Fruit fly (Drosophila melanogaster) whole organism, prepupa: ENCODE results near the gene Npc2h.

ENCODE experiments used
- Blimp-1 ChIP-seq: fragments of 200-800 bp; sonication (Bioruptor generic); optimal IDR thresholded peaks from 3 replicates; lab custom pipeline; 2017; ENCODE audit warnings: missing biosample characterization, missing genetic modification characterization, mild to moderate bottlenecking, moderate library complexity, missing genetic modification reagents
- CG10669 ChIP-seq: fragments of 200-800 bp; sonication (Bioruptor generic); optimal IDR thresholded peaks from 3 replicates; lab custom pipeline; 2018; ENCODE audit warnings: missing biosample characterization, mild to moderate bottlenecking, missing genetic modification characterization, moderate library complexity
- CG15336 ChIP-seq: fragments of 200-800 bp; sonication (Bioruptor generic); IDR thresholded peaks from 2 replicates; pipeline ENCODE4 v1.3.6; 2022; ENCODE audit warnings: missing biosample characterization, missing genetic modification characterization
- CG31627 ChIP-seq: fragments of 200-800 bp; sonication (Bioruptor generic); optimal IDR thresholded peaks from 3 replicates; lab custom pipeline; 2016; ENCODE audit warnings: missing biosample characterization, missing genetic modification characterization
- CG32006 ChIP-seq: fragments of 200-800 bp; sonication (Bioruptor generic); optimal IDR thresholded peaks from 3 replicates; lab custom pipeline; 2017; ENCODE audit warnings: missing biosample characterization, mild to moderate bottlenecking, missing genetic modification characterization
- CG3919 ChIP-seq: fragments of 200-800 bp; sonication (Bioruptor generic); optimal IDR thresholded peaks from 3 replicates; lab custom pipeline; 2016; ENCODE audit warnings: missing biosample characterization, missing genetic modification characterization
- CG6163 ChIP-seq: fragments of 200-800 bp; sonication (Bioruptor generic); IDR thresholded peaks from 3 replicates; pipeline ENCODE4 v1.3.6; 2022; ENCODE audit warnings: missing biosample characterization, missing genetic modification characterization
- CG6276 ChIP-seq: fragments of 200-800 bp; sonication (Bioruptor generic); optimal IDR thresholded peaks from 2 replicates; lab custom pipeline; 2017; ENCODE audit warnings: missing biosample characterization, mild to moderate bottlenecking, missing genetic modification characterization
- CG6792 ChIP-seq: fragments of 200-800 bp; sonication (Bioruptor generic); optimal IDR thresholded peaks from 3 replicates; lab custom pipeline; 2016; ENCODE audit warnings: missing biosample characterization, missing genetic modification characterization
- CG6808 ChIP-seq: fragments of 200-800 bp; sonication (Bioruptor generic); optimal IDR thresholded peaks from 3 replicates; lab custom pipeline; 2017; ENCODE audit warnings: missing biosample characterization, missing genetic modification characterization, mild to moderate bottlenecking, moderate library complexity, missing genetic modification reagents
- CG8319 ChIP-seq: fragments of 200-800 bp; sonication (Bioruptor generic); optimal IDR thresholded peaks from 3 replicates; lab custom pipeline; 2016; ENCODE audit warnings: missing biosample characterization, missing genetic modification characterization
- CG8632 ChIP-seq: fragments of 200-800 bp; sonication (Bioruptor generic); optimal IDR thresholded peaks from 3 replicates; lab custom pipeline; 2016; ENCODE audit warnings: missing biosample characterization, missing genetic modification characterization
- CG9139 ChIP-seq: fragments of 200-800 bp; sonication (Bioruptor generic); optimal IDR thresholded peaks from 3 replicates; lab custom pipeline; 2017; ENCODE audit warnings: missing biosample characterization, mild to moderate bottlenecking, missing genetic modification characterization
- Eip75B ChIP-seq: fragments of 200-800 bp; sonication (Bioruptor generic); optimal IDR thresholded peaks from 3 replicates; lab custom pipeline; 2016; ENCODE audit warnings: missing biosample characterization, missing genetic modification characterization
- Eip93F ChIP-seq: fragments of 200-800 bp; sonication (Bioruptor generic); optimal IDR thresholded peaks from 2 replicates; lab custom pipeline; 2016; ENCODE audit warnings: missing biosample characterization, mild to moderate bottlenecking, missing genetic modification characterization
- Ets21C ChIP-seq: fragments of 200-800 bp; sonication (Bioruptor generic); optimal IDR thresholded peaks from 3 replicates; lab custom pipeline; 2016; ENCODE audit warnings: missing biosample characterization, missing genetic modification characterization
- Ets96B ChIP-seq: fragments of 200-800 bp; optimal IDR thresholded peaks from 2 replicates; lab custom pipeline; 2019; ENCODE audit warnings: missing biosample characterization, mild to moderate bottlenecking, missing genetic modification characterization, moderate library complexity
- Gug ChIP-seq: fragments of 200-800 bp; sonication (Bioruptor generic); IDR thresholded peaks from 2 replicates; pipeline ENCODE4 v1.3.6; 2022; ENCODE audit warnings: missing biosample characterization, missing genetic modification characterization
- Hr38 ChIP-seq: sonication (Bioruptor generic); optimal IDR thresholded peaks from 2 replicates; lab custom pipeline; 2016; ENCODE audit warnings: missing biosample characterization, missing genetic modification characterization
- Hr39 ChIP-seq: fragments of 200-800 bp; sonication (Bioruptor generic); optimal IDR thresholded peaks from 2 replicates; lab custom pipeline; 2016; ENCODE audit warnings: missing biosample characterization, missing genetic modification characterization
- Lpt ChIP-seq: fragments of 200-800 bp; sonication (Bioruptor generic); optimal IDR thresholded peaks from 3 replicates; lab custom pipeline; 2016; ENCODE audit warnings: missing biosample characterization, missing genetic modification characterization
- OdsH ChIP-seq: fragments of 200-800 bp; sonication (Bioruptor generic); optimal IDR thresholded peaks from 3 replicates; lab custom pipeline; 2016; ENCODE audit warnings: missing biosample characterization, missing genetic modification characterization
- Smox ChIP-seq: fragments of 200-800 bp; sonication (Bioruptor generic); optimal IDR thresholded peaks from 3 replicates; lab custom pipeline; 2016; ENCODE audit warnings: missing biosample characterization, missing genetic modification characterization
- Sox102F ChIP-seq: fragments of 200-800 bp; sonication (Bioruptor generic); optimal IDR thresholded peaks from 2 replicates; lab custom pipeline; 2016; ENCODE audit warnings: missing biosample characterization, mild to moderate bottlenecking, missing genetic modification characterization
- Sox14 ChIP-seq: fragments of 200-800 bp; sonication (Bioruptor generic); optimal IDR thresholded peaks from 3 replicates; lab custom pipeline; 2016; ENCODE audit warnings: missing biosample characterization, missing genetic modification characterization
- Sox15 ChIP-seq: fragments of 200-800 bp; sonication (Bioruptor generic); optimal IDR thresholded peaks from 3 replicates; lab custom pipeline; 2016; ENCODE audit warnings: missing biosample characterization, missing genetic modification characterization
- dac ChIP-seq: fragments of 200-800 bp; sonication (Bioruptor generic); optimal IDR thresholded peaks from 2 replicates; lab custom pipeline; 2017; ENCODE audit warnings: missing biosample characterization, mild to moderate bottlenecking, missing genetic modification characterization
- dsx ChIP-seq: fragments of 200-800 bp; optimal IDR thresholded peaks from 3 replicates; lab custom pipeline; 2019; ENCODE audit warnings: missing biosample characterization, mild to moderate bottlenecking, missing genetic modification characterization, moderate library complexity; ENCODE audit not compliant: poor library complexity, severe bottlenecking
- eg ChIP-seq: fragments of 200-800 bp; sonication (Bioruptor generic); IDR thresholded peaks from 3 replicates; pipeline ENCODE4 v1.3.6; 2022; ENCODE audit warnings: missing biosample characterization, missing genetic modification characterization
- esn ChIP-seq: fragments of 200-800 bp; sonication (Bioruptor generic); optimal IDR thresholded peaks from 2 replicates; lab custom pipeline; 2016; ENCODE audit warnings: missing biosample characterization, mild to moderate bottlenecking, missing genetic modification characterization, moderate library complexity
- fd59A ChIP-seq: fragments of 200-800 bp; sonication (Bioruptor generic); optimal IDR thresholded peaks from 2 replicates; lab custom pipeline; 2017; ENCODE audit warnings: missing biosample characterization, mild to moderate bottlenecking, missing genetic modification characterization, missing genetic modification reagents
- fkh ChIP-seq: fragments of 200-800 bp; sonication (Bioruptor generic); optimal IDR thresholded peaks from 3 replicates; lab custom pipeline; 2017; ENCODE audit warnings: missing biosample characterization, mild to moderate bottlenecking, missing genetic modification characterization, moderate library complexity
- net ChIP-seq: fragments of 200-800 bp; sonication (Bioruptor generic); optimal IDR thresholded peaks from 3 replicates; lab custom pipeline; 2016; ENCODE audit warnings: missing biosample characterization, missing genetic modification characterization
- pdm3 ChIP-seq: fragments of 200-800 bp; sonication (Bioruptor generic); optimal IDR thresholded peaks from 3 replicates; lab custom pipeline; 2016; ENCODE audit warnings: missing biosample characterization, missing genetic modification characterization
- salr ChIP-seq, 2 experiments: fragments of 200-800 bp; sonication (Bioruptor generic); optimal IDR thresholded peaks; 3 replicates each; lab custom pipeline; 2016 to 2018; ENCODE audit warnings: missing biosample characterization in 2 of 2, missing genetic modification characterization in 2 of 2, mild to moderate bottlenecking in 1 of 2
- spab ChIP-seq: fragments of 200-800 bp; sonication (Bioruptor generic); optimal IDR thresholded peaks from 2 replicates; lab custom pipeline; 2017; ENCODE audit warnings: missing biosample characterization, mild to moderate bottlenecking, missing genetic modification characterization, missing genetic modification reagents
- ss ChIP-seq, 2 experiments: fragments of 200-800 bp; sonication (Bioruptor generic); optimal IDR thresholded peaks; 2 replicates in 1 of 2; 3 replicates in 1 of 2; lab custom pipeline; 2017 to 2018; ENCODE audit warnings: mild to moderate bottlenecking in 2 of 2, missing biosample characterization in 2 of 2, missing genetic modification characterization in 2 of 2, moderate library complexity in 1 of 2
- svp ChIP-seq: fragments of 200-800 bp; sonication (Bioruptor generic); peaks from one replicate; lab custom pipeline; 2016; ENCODE audit warnings: missing biosample characterization, missing genetic modification characterization
- topi ChIP-seq: fragments of 200-800 bp; sonication (Bioruptor generic); optimal IDR thresholded peaks from 3 replicates; lab custom pipeline; 2016; ENCODE audit warnings: missing biosample characterization, missing genetic modification characterization
- vri ChIP-seq: fragments of 200-800 bp; sonication (Bioruptor generic); optimal IDR thresholded peaks from 3 replicates; lab custom pipeline; 2016; ENCODE audit warnings: missing biosample characterization, mild to moderate bottlenecking, missing genetic modification characterization

Gene Npc2h

DNA sequence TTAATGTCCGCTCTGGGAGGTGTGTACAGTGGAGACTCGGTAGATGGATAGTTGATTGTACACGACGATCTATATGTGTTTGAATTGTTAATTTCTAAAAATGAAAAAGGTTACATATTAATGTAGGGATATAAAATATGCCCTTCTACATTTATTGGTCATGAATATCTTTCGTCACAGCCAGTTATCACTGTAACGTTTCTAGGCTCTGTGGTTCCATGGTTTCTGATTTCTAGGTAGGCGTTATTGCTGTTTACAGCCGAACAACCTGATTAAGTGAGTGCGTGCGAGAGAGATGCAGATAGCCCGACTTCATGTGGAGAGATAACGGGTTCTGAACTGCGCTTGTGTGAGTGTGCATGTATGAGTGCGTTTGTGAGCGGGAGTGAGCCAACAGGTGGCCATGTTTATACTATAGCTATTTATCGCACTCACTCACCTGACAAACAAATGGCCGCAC lies 35.6 kb upstream of the Npc2h start (continued):
- TF ChIP-seq salr (GFP tag; optimal IDR thresholded peaks at IDR 0.05; lab: Kevin White, UChicago) (peak; percentile 88 to 90), ss (GFP tag; optimal IDR thresholded peaks at IDR 0.05; lab: Kevin White, UChicago) (peak; percentile 89 to 95), Sox14 (GFP tag; lab: Kevin White, UChicago) (peak; percentile 97), CG6792 (GFP tag; lab: Kevin White, UChicago) (peak; percentile 92), OdsH (GFP tag; lab: Kevin White, UChicago) (peak; percentile 95), Lpt (peak; percentile 91), Ets96B (peak; percentile 95), CG8632 (GFP tag; lab: Kevin White, UChicago) (peak; percentile 83)

DNA sequence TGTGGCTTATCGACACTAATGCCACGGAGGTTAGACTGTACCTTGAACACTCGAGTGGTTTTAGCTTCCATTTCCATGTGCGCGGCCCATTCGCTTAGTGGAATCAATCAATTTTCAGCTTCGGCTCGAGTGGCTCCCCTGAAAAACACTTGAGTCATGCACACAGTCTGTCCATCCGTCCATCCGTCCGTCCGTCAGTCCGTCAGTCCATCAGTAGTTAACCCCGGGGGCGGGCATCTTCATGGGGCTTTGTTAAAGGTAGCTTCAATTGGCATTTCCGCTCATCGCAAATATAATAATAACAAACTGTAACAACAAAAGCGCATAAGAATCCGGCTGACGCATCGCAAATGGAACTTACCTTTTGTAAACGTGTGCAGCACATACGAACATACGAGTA lies 35.0 kb upstream of the Npc2h start:
- TF ChIP-seq Ets21C (GFP tag; lab: Kevin White, UChicago) = no peak
- no peak for TF ChIP-seq dsx (GFP tag; lab: Kevin White, UChicago)
- TF ChIP-seq vri (GFP tag; lab: Kevin White, UChicago) = no peak
- TF ChIP-seq Sox102F (GFP tag; lab: Kevin White, UChicago) = no peak
- no peak for TF ChIP-seq Sox15 (GFP tag; lab: Kevin White, UChicago)
- no peak for TF ChIP-seq Blimp-1 (GFP tag; lab: Kevin White, UChicago)
- no peak for TF ChIP-seq net (GFP tag; lab: Kevin White, UChicago)
- TF ChIP-seq pdm3 (GFP tag; lab: Kevin White, UChicago) = no peak
- TF ChIP-seq OdsH (GFP tag; lab: Kevin White, UChicago) = no peak
- TF ChIP-seq dac (GFP tag; lab: Kevin White, UChicago) = no peak
- TF ChIP-seq Eip93F (GFP tag; lab: Kevin White, UChicago) = no peak
- no peak for TF ChIP-seq CG8319
- TF ChIP-seq Gug = no peak
- TF ChIP-seq fd59A (GFP tag; lab: Kevin White, UChicago) = no peak
- TF ChIP-seq Hr38 (GFP tag; lab: Kevin White, UChicago) = no peak
- TF ChIP-seq CG32006 (GFP tag; lab: Kevin White, UChicago) = no peak
- no peak for TF ChIP-seq CG6276 (GFP tag; lab: Kevin White, UChicago)

DNA sequence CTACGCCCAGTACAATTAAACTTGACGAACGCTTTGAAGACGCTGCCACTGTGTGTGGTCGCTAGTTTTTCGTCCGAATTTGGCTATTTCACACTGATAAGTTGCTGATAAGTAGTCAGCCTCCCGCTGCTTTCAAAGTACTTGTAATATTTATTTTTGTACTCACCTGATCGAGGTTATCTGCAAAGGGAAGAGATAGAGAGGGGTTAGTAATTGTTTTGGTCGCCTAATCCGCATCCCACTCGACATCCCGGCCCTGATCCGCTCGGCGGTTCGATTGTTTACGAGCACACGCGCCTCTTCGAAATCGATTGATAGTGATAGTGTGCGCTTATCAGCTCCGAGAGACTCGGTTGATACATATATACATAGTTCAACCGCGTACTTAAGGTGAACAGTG lies 34.4 kb upstream of the Npc2h start:
- TF ChIP-seq fkh (GFP tag; lab: Kevin White, UChicago) = no peak
- no peak for TF ChIP-seq esn (GFP tag; lab: Kevin White, UChicago)
- no peak for TF ChIP-seq svp (GFP tag; lab: Kevin White, UChicago)
- TF ChIP-seq vri (GFP tag; lab: Kevin White, UChicago) = no peak
- no peak for TF ChIP-seq Sox15 (GFP tag; lab: Kevin White, UChicago)
- TF ChIP-seq CG31627 = no peak
- TF ChIP-seq CG15336 (GFP tag; lab: Robert Waterston, UW) = no peak

DNA sequence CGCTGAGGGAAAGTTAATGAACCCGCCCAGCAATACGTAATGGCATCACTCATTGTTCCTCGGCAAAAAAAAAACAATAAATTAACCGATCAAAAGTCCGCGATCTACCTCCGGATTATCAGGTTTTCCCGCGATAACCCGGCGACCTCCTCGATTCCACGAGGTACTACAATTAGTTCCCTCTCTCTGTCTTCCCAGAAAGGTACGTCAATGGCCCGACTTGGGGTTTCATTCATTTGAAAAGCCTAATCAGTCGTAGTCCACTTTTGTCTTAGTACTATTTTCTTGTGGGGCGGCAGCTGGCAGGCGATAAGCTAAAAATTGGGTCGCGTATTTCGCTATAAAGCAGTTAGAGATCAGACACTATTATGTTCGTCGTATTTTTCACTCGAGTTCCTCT lies 33.2 kb upstream of the Npc2h start:
- no peak for TF ChIP-seq CG8632 (GFP tag; lab: Kevin White, UChicago)
- no peak for TF ChIP-seq CG6163
- TF ChIP-seq svp (GFP tag; lab: Kevin White, UChicago) = peak; percentile 97
- TF ChIP-seq Sox15 (GFP tag; lab: Kevin White, UChicago) = no peak

dm6 chr3R:30775933-30776332 lies 29.8 kb upstream of the Npc2h start:
- TF ChIP-seq svp (GFP tag; lab: Kevin White, UChicago) (peak; percentile 90), OdsH (GFP tag; lab: Kevin White, UChicago) (no peak), Hr38 (GFP tag; lab: Kevin White, UChicago) (no peak), vri (GFP tag; lab: Kevin White, UChicago) (no peak)

DNA sequence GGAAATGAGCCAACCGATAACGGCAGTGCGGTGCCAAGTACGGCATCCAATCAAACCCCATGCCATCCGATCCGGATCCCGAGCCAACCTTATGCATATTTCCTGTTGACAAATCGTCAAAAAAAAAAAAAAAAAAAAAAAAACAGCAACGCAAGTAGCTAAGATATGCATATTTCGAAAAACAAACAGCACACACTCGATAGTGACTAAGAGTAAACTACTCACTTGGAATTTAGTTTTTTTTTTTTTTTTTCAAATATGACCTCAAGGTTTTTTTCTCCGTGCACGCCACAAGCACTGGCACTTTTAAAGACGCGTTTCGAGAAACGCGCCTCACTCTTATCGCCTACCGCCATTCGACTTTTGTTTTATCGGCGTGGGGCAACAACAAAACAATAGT lies 29.2 kb upstream of the Npc2h start:
- no peak for TF ChIP-seq Sox15 (GFP tag; lab: Kevin White, UChicago)
- TF ChIP-seq vri (GFP tag; lab: Kevin White, UChicago) = no peak
- TF ChIP-seq salr (GFP tag; optimal IDR thresholded peaks at IDR 0.05; lab: Kevin White, UChicago) = no peak
- TF ChIP-seq Hr39 = peak; percentile 2
- no peak for TF ChIP-seq CG10669 (GFP tag; lab: Kevin White, UChicago)
- TF ChIP-seq Eip75B = peak; percentile 13
- TF ChIP-seq CG6808 = no peak
- no peak for TF ChIP-seq Smox
- TF ChIP-seq CG6276 (GFP tag; lab: Kevin White, UChicago) = no peak
- TF ChIP-seq Hr38 (GFP tag; lab: Kevin White, UChicago) = no peak
- peak; percentile 57; the same call in 2 of the 3 replicates for TF ChIP-seq eg (GFP tag; lab: Robert Waterston, UW)
- no peak for TF ChIP-seq spab (GFP tag; lab: Kevin White, UChicago)
- peak; percentile 22 for TF ChIP-seq CG3919 (GFP tag; lab: Kevin White, UChicago)
- no peak for TF ChIP-seq CG8319
- TF ChIP-seq topi (GFP tag; lab: Kevin White, UChicago) = no peak
- TF ChIP-seq esn (GFP tag; lab: Kevin White, UChicago) = peak; percentile 36
- no peak for TF ChIP-seq CG9139 (GFP tag; lab: Kevin White, UChicago)
- no peak for TF ChIP-seq dac (GFP tag; lab: Kevin White, UChicago)
